Worm (Caenorhabditis elegans) whole organism, young adult: Measurements from ENCODE around the gene rps-0.

ENCODE experiments used
- T07F8.4 ChIP-seq: sonication (generic microtip); optimal IDR thresholded peaks from 2 replicates; lab custom pipeline; 2016; ENCODE audit warnings: mild to moderate bottlenecking, missing genetic modification characterization, moderate library complexity, missing compliant biosample characterization
- bed-2 ChIP-seq: fragments of 200-800 bp; sonication (Bioruptor generic); IDR thresholded peaks from 2 replicates; pipeline ENCODE4 v1.3.6; 2022; ENCODE audit warnings: missing genetic modification reagents, missing genetic modification characterization, missing compliant biosample characterization
- ceh-91 ChIP-seq: fragments of 200-800 bp; sonication (Bioruptor generic); IDR thresholded peaks from 2 replicates; pipeline ENCODE4 v1.3.6; 2022; ENCODE audit warnings: missing genetic modification reagents, missing genetic modification characterization, missing compliant biosample characterization
- egl-18 ChIP-seq: fragments of 200-800 bp; sonication (Bioruptor generic); IDR thresholded peaks from 2 replicates; pipeline ENCODE4 v1.3.6; 2022; ENCODE audit warnings: missing genetic modification reagents, missing genetic modification characterization, missing compliant biosample characterization
- egl-44 ChIP-seq: fragments of 200-800 bp; sonication (Bioruptor generic); IDR thresholded peaks from 2 replicates; pipeline ENCODE4 v1.3.6; 2022; ENCODE audit warnings: missing genetic modification reagents, missing genetic modification characterization, missing compliant biosample characterization
- unc-130 ChIP-seq: sonication (generic microtip); optimal IDR thresholded peaks from 2 replicates; lab custom pipeline; 2016; ENCODE audit warnings: missing genetic modification reagents, missing genetic modification characterization, missing compliant biosample characterization

ce11 chrIII:4723922-4724321 is 29.9 kb downstream of the rps-0 start:
- no peak for TF ChIP-seq egl-44
- no peak for TF ChIP-seq bed-2 (GFP tag; lab: Robert Waterston, UW)
- TF ChIP-seq unc-130 (GFP tag; lab: Kevin White, UChicago) = no peak
- no peak for TF ChIP-seq T07F8.4 (tag; lab: Kevin White, UChicago)
- TF ChIP-seq ceh-91 = no peak
- no peak for TF ChIP-seq egl-18 (GFP tag; lab: Robert Waterston, UW)
